Fruit fly (Drosophila melanogaster): ENCODE data around the gene dpr5.

The dpr5 gene

dm6 chr3R:11490269-11490668, 9.5 kb upstream of the dpr5 start (continued):
- peak; percentile 1 for TF ChIP-seq CG10147 (GFP tag; optimal IDR thresholded peaks at IDR 0.05)

- peak; percentile 42 for TF ChIP-seq abd-A (tag; optimal IDR thresholded peaks at IDR 0.05)
- TF ChIP-seq Hr39 (optimal IDR thresholded peaks at IDR 0.05) = peak; percentile 70
- TF ChIP-seq gce (GFP tag; IDR thresholded peaks at IDR 0.05) = no peak
- TF ChIP-seq Camta (GFP tag; optimal IDR thresholded peaks at IDR 0.05) = no peak
- TF ChIP-seq CG10431 (GFP tag; optimal IDR thresholded peaks at IDR 0.05) = no peak
- no peak for TF ChIP-seq CG1602 (GFP tag; optimal IDR thresholded peaks at IDR 0.05)
Observed at dm6 chr3R:11531893-11532292, 32.1 kb downstream of the dpr5 start.

dm6 chr3R:11542899-11543619, 43.3 kb downstream of the dpr5 start, which contains the start of gene dpr4:
Gene dpr4, minus strand, starts transcription at chr3R:11542949.
- TF ChIP-seq Rfx (GFP tag; IDR thresholded peaks at IDR 0.05) (no peak), Hr3 (GFP tag; optimal IDR thresholded peaks at IDR 0.05) (no peak), sim (GFP tag; IDR thresholded peaks at IDR 0.05) (no peak), ewg (GFP tag; optimal IDR thresholded peaks at IDR 0.05) (peak; percentile 80), stc (GFP tag; IDR thresholded peaks at IDR 0.05) (no peak), so (GFP tag; IDR thresholded peaks at IDR 0.05) (no peak), Trl (optimal IDR thresholded peaks at IDR 0.05) (peak; percentile 43 to 81), Trl (GFP tag; optimal IDR thresholded peaks at IDR 0.05) (no peak), CG15479 (GFP tag; optimal IDR thresholded peaks at IDR 0.05) (peak; percentile 57), abd-A (tag; optimal IDR thresholded peaks at IDR 0.05) (peak; percentile 59), Deaf1 (tag; optimal IDR thresholded peaks at IDR 0.05) (peak; percentile 92), CG13894 (tag; optimal IDR thresholded peaks at IDR 0.05) (peak; percentile 84), CG15269 (tag; optimal IDR thresholded peaks at IDR 0.05) (no peak), CG42726 (GFP tag; IDR thresholded peaks at IDR 0.05; ENCODE audit: partially characterized antibody) (no peak), pfk (GFP tag; optimal IDR thresholded peaks at IDR 0.05) (no peak)

dm6 chr3R:11544150-11544549, 44.4 kb downstream of the dpr5 start:
- TF ChIP-seq CTCF (GFP tag; optimal IDR thresholded peaks at IDR 0.05) = peak; percentile 80
- no peak for TF ChIP-seq al (GFP tag; IDR thresholded peaks at IDR 0.05)

- TF ChIP-seq chinmo (GFP tag; IDR thresholded peaks at IDR 0.05; ENCODE audit: partially characterized antibody) (0 out of 4 replicates have a peak, but pooled peaks have one; percentile 12), CG12155 (GFP tag; optimal IDR thresholded peaks at IDR 0.05) (no peak), ac (GFP tag; optimal IDR thresholded peaks at IDR 0.05) (no peak), CG10147 (GFP tag; optimal IDR thresholded peaks at IDR 0.05) (no peak), CG1024 (GFP tag; IDR thresholded peaks at IDR 0.05) (no peak), mirr (GFP tag; optimal IDR thresholded peaks at IDR 0.05) (peak; percentile 0), CG14441 (GFP tag; IDR thresholded peaks at IDR 0.05) (no peak), Spps (tag; optimal IDR thresholded peaks at IDR 0.05) (no peak), CG42726 (GFP tag; IDR thresholded peaks at IDR 0.05; ENCODE audit: partially characterized antibody) (no peak), abd-A (tag; optimal IDR thresholded peaks at IDR 0.05) (peak; percentile 93), sim (GFP tag; IDR thresholded peaks at IDR 0.05) (no peak), cg (GFP tag; optimal IDR thresholded peaks at IDR 0.05) (peak; percentile 10), CHES-1-like (GFP tag; optimal IDR thresholded peaks at IDR 0.05) (no peak), CG17912 (GFP tag; optimal IDR thresholded peaks at IDR 0.05) (no peak)
Observed at dm6 chr3R:11551071-11551470, 51.3 kb downstream of the dpr5 start.
